Fruit fly (Drosophila melanogaster) whole organism, adult: Measurements from ENCODE around the gene Adgf-A2.

Experiments
- CG11617 ChIP-seq: fragments of 200-800 bp; sonication (Bioruptor generic); optimal IDR thresholded peaks from 2 replicates; lab custom pipeline; 2017; ENCODE audit warnings: mild to moderate bottlenecking, missing biosample characterization, missing genetic modification reagents, missing genetic modification characterization
- CG12768 ChIP-seq: fragments of 200-800 bp; sonication (Bioruptor generic); optimal IDR thresholded peaks from 2 replicates; lab custom pipeline; 2017; ENCODE audit warnings: missing biosample characterization, missing genetic modification characterization, mild to moderate bottlenecking, moderate library complexity, missing genetic modification reagents
- CG14711 ChIP-seq: fragments of 200-800 bp; sonication (Bioruptor generic); optimal IDR thresholded peaks from 2 replicates; lab custom pipeline; 2018; ENCODE audit warnings: missing biosample characterization, mild to moderate bottlenecking, missing genetic modification characterization, moderate library complexity
- CG1620 ChIP-seq: fragments of 200-800 bp; sonication (Bioruptor generic); optimal IDR thresholded peaks from 2 replicates; lab custom pipeline; 2016; ENCODE audit warnings: missing biosample characterization, missing genetic modification characterization
- CG33017 ChIP-seq: fragments of 200-800 bp; sonication (Bioruptor generic); optimal IDR thresholded peaks from 2 replicates; lab custom pipeline; 2018; ENCODE audit warnings: missing biosample characterization, mild to moderate bottlenecking, missing genetic modification characterization, moderate library complexity
- CG5204 ChIP-seq: fragments of 200-800 bp; sonication (Bioruptor generic); optimal IDR thresholded peaks from 2 replicates; lab custom pipeline; 2016; ENCODE audit warnings: missing biosample characterization, missing genetic modification characterization
- CG7045 ChIP-seq: fragments of 200-800 bp; sonication (Bioruptor generic); optimal IDR thresholded peaks from 2 replicates; lab custom pipeline; 2017; ENCODE audit warnings: missing biosample characterization, mild to moderate bottlenecking, missing genetic modification characterization
- CG7101 ChIP-seq: fragments of 200-800 bp; sonication (Bioruptor generic); optimal IDR thresholded peaks from 2 replicates; lab custom pipeline; 2018; ENCODE audit warnings: missing biosample characterization, mild to moderate bottlenecking, missing genetic modification characterization, moderate library complexity
- Clk ChIP-seq: fragments of 200-800 bp; sonication (Bioruptor generic); optimal IDR thresholded peaks from 2 replicates; lab custom pipeline; 2017; ENCODE audit warnings: missing biosample characterization, missing genetic modification characterization
- Crg-1 ChIP-seq: fragments of 200-800 bp; sonication (Bioruptor generic); optimal IDR thresholded peaks from 2 replicates; lab custom pipeline; 2016; ENCODE audit warnings: missing biosample characterization, missing genetic modification characterization
- Hr96 ChIP-seq: fragments of 200-800 bp; sonication (Bioruptor generic); optimal IDR thresholded peaks from 2 replicates; lab custom pipeline; 2016; ENCODE audit warnings: missing biosample characterization, missing genetic modification characterization
- Mnt ChIP-seq: fragments of 200-800 bp; sonication (Bioruptor generic); optimal IDR thresholded peaks from 2 replicates; lab custom pipeline; 2016; ENCODE audit warnings: missing biosample characterization, mild to moderate bottlenecking, missing genetic modification characterization
- bab1 ChIP-seq: fragments of 200-800 bp; sonication (Bioruptor generic); optimal IDR thresholded peaks from 3 replicates; lab custom pipeline; 2019; ENCODE audit warnings: missing biosample characterization, mild to moderate bottlenecking, missing genetic modification characterization, moderate library complexity
- cic ChIP-seq: fragments of 200-800 bp; sonication (Bioruptor generic); optimal IDR thresholded peaks from 2 replicates; lab custom pipeline; 2017; ENCODE audit warnings: missing biosample characterization, mild to moderate bottlenecking, missing genetic modification characterization, moderate library complexity
- cnc ChIP-seq, 2 experiments: fragments of >200 bp; optimal IDR thresholded peaks; 2 replicates each; lab custom pipeline; 2017
- kay ChIP-seq: fragments of 200-800 bp; sonication (Bioruptor generic); peaks from one replicate; lab custom pipeline; 2016; ENCODE audit warnings: missing biosample characterization, missing genetic modification characterization, borderline replicate concordance
- ovo ChIP-seq: fragments of 200-800 bp; sonication (Bioruptor generic); optimal IDR thresholded peaks from 2 replicates; lab custom pipeline; 2016; ENCODE audit warnings: missing biosample characterization, missing genetic modification characterization
- pad ChIP-seq: fragments of 200-800 bp; sonication (Bioruptor generic); optimal IDR thresholded peaks from 3 replicates; lab custom pipeline; 2017; ENCODE audit warnings: missing biosample characterization, missing genetic modification characterization, mild to moderate bottlenecking, moderate library complexity, missing genetic modification reagents
- tj ChIP-seq: fragments of 200-800 bp; sonication (Bioruptor generic); optimal IDR thresholded peaks from 3 replicates; lab custom pipeline; 2017; ENCODE audit warnings: missing biosample characterization, mild to moderate bottlenecking, missing genetic modification characterization, moderate library complexity
- toe ChIP-seq: fragments of 200-800 bp; sonication (Bioruptor generic); optimal IDR thresholded peaks from 2 replicates; lab custom pipeline; 2016; ENCODE audit warnings: missing biosample characterization, missing genetic modification characterization

Gene Adgf-A2

DNA sequence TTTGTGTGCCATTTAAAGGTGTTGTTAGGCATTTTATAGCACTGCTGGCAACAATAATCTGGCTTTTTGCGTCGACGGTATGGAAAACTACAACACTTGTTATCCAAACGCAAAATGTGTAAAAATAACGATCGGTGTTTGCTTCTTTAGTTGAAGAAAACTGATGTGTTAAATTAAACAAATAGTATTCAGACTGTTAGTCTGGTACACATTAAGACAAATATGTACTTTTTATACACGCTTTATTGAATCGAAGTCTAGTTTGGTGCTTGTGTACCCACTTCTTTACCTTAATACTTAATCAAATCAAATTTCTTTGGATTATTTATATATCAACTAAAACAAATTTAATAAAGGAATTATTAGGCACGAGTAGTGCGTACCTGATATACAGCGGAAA lies 27.5 kb upstream of the Adgf-A2 start:
- TF ChIP-seq CG7101 (no peak), pad (GFP tag; lab: Kevin White, UChicago) (no peak), Clk (no peak), Hr96 (no peak), Mnt (GFP tag; lab: Kevin White, UChicago) (no peak), CG1620 (GFP tag; lab: Kevin White, UChicago) (no peak)

DNA sequence AAGACGTTTGTCGTGTGGAACGTTAAGA lies 27.3 kb upstream of the Adgf-A2 start, which contains the start of gene CG42815:
Gene CG42815 (minus strand): TSS at position 20 of the 28 bp plus-strand sequence.
- TF ChIP-seq Mnt (GFP tag; lab: Kevin White, UChicago) (no peak), kay (no peak), CG33017 (tag; lab: Kevin White, UChicago) (no peak), CG12768 (GFP tag; lab: Kevin White, UChicago) (no peak), cnc (optimal IDR thresholded peaks at IDR 0.05; lab: Kevin White, UChicago) (no peak), pad (GFP tag; lab: Kevin White, UChicago) (no peak), CG7045 (GFP tag; lab: Kevin White, UChicago) (no peak), ovo (GFP tag; lab: Kevin White, UChicago) (no peak), CG7101 (no peak), toe (GFP tag; lab: Kevin White, UChicago) (no peak), CG11617 (GFP tag; lab: Kevin White, UChicago) (no peak), bab1 (GFP tag; lab: Kevin White, UChicago) (no peak), CG1620 (GFP tag; lab: Kevin White, UChicago) (no peak), cic (GFP tag; lab: Kevin White, UChicago) (no peak), CG5204 (GFP tag; lab: Kevin White, UChicago) (no peak)

DNA sequence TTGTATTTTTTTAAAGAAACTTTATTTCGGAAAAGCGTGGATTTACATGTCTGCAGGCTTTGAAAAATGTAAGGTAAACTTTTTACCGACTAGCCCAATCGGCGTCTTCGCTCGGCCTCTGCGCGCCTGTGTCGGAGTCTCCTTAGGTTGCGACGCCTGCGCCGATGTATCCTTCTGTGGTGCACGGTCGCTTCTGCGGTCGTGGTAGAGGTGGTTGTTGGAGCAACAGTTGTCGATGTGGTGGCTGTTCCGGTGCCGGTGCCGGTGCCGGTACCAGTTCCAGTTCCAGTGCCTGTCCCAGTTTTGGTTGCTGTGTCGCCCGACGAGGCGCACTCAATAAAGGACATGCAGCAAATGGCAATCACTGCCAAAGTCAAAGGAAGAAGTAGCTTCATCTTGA lies 27.1 kb upstream of the Adgf-A2 start:
- TF ChIP-seq Mnt (GFP tag; lab: Kevin White, UChicago) (no peak), CG7101 (no peak), CG12768 (GFP tag; lab: Kevin White, UChicago) (no peak), cic (GFP tag; lab: Kevin White, UChicago) (no peak), cnc (optimal IDR thresholded peaks at IDR 0.05; lab: Kevin White, UChicago) (no peak), CG14711 (tag; lab: Kevin White, UChicago) (no peak)

DNA sequence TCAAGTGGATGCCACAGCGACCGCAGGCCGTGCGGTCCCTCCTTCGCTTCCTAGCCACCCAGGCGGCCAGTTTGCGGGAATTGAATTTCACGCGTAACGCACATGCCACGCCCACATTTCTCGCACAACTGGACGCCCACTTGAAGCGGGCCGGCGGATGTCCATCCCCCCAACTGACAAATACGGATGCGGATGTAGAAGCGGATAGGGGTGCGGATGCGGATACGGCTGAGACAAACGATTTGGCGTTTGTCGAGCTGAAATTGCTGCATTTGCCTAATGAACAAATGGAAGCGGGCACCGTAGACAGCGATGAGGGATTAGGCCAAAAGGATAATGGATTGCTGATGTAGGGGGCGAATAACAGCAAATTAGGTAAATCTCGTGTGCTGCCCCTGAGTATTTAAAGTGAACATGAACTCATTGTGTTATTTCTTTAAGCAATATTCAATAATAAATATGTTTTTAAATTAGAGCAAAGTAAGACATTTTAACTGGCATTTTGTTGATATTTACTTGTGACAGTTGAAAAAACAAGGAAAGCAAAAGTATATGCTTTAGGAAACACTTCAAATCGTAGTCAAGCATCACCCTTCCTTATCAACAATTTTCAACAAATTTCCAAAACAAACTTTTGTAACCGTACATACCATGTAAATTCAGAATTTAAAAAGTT lies 4.7 kb downstream of the Adgf-A2 start, which contains the start of gene CG32181:
Gene CG32181 (plus strand): TSS at position 626 of the 676 bp plus-strand sequence.
- TF ChIP-seq tj (GFP tag; lab: Kevin White, UChicago) (no peak), bab1 (GFP tag; lab: Kevin White, UChicago) (no peak), cic (GFP tag; lab: Kevin White, UChicago) (no peak), CG12768 (GFP tag; lab: Kevin White, UChicago) (no peak), pad (GFP tag; lab: Kevin White, UChicago) (no peak)

DNA sequence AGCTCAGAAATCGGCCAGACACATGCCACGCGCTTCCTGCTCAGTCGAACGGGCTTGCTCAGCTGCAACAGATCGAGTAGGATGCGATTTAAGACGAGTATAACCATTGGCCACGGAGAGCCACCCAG lies 6.0 kb downstream of the Adgf-A2 start, which contains the start of gene CG32182:
Gene CG32182 (plus strand): TSS at position 29 of the 128 bp plus-strand sequence.
- no peak for TF ChIP-seq cic (GFP tag; lab: Kevin White, UChicago)

DNA sequence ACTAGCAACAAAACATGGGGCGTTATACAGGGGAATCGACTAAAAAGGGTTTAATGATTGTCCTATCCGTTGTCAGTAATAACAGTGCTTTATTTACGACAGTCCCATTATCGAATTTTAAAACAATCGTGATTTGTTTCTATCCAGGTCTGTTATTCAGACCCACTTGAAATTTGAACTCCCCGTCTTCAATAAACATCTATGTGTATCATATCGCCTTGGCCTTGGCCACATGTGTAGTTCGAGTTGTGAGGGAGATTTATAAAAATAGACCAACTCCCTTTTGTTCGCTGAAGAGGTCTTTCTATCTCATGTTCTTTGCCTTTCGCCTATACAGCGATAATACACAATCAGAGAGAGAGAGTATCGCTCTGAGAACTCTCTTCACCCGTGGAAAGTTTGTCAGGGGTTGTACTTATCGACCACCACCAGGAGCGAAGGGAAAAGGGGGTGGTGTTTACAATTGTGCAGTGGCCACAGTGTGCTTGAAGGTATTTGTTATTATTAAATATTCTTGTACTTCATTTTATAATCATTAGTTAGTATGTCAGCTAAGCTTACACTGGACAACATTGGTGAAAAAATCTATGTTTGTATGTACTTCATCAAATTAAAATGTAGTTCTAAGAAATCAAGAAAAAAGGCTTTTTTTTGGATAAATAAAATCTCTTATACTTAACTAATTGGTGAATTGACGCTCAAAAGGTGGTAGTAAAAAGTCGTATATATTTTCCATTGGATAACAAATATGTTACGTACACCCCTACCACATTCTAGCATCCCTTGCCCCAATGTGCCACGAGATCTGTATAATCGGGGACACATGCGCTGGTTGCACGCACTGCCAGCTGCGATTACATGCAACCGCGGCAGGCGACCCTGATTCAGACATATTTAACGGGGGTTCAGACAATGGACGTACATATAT lies 6.5 kb downstream of the Adgf-A2 start:
- peak; percentile 44 for TF ChIP-seq kay
- TF ChIP-seq ovo (GFP tag; lab: Kevin White, UChicago), result no peak

DNA sequence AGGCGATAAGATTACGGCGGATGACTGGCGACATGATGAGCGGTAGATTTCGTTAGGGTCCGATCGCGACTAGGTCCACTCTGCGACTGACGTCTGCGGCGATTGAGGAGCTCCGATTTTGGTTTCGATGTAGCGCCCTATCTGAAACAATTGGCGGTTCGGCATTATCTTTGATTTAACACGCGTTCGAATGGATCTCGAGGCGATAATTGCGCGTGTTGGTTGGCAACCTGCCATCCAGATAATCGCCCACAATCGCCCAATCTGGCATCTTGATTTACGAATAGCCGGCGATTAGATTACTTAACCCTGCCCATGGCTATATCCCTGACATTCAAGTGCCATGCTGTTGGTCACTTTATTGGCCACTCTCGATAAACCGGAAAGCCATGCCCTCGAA lies 9.7 kb downstream of the Adgf-A2 start:
- TF ChIP-seq cnc (optimal IDR thresholded peaks at IDR 0.05; lab: Kevin White, UChicago), result no peak
- peak; percentile 40 for TF ChIP-seq kay
- TF ChIP-seq CG7101, result no peak
- TF ChIP-seq CG5204 (GFP tag; lab: Kevin White, UChicago), result no peak
- no peak for TF ChIP-seq ovo (GFP tag; lab: Kevin White, UChicago)
- TF ChIP-seq Crg-1 (GFP tag; lab: Kevin White, UChicago), result no peak
- TF ChIP-seq Mnt (GFP tag; lab: Kevin White, UChicago), result peak; percentile 41
- no peak for TF ChIP-seq CG11617 (GFP tag; lab: Kevin White, UChicago)
- TF ChIP-seq CG33017 (tag; lab: Kevin White, UChicago), result no peak
- no peak for TF ChIP-seq tj (GFP tag; lab: Kevin White, UChicago)
- no peak for TF ChIP-seq pad (GFP tag; lab: Kevin White, UChicago)
- no peak for TF ChIP-seq CG1620 (GFP tag; lab: Kevin White, UChicago)
- no peak for TF ChIP-seq CG14711 (tag; lab: Kevin White, UChicago)
- peak; percentile 67 for TF ChIP-seq cic (GFP tag; lab: Kevin White, UChicago)
- TF ChIP-seq Clk, result no peak
- peak; percentile 24 for TF ChIP-seq CG12768 (GFP tag; lab: Kevin White, UChicago)
- TF ChIP-seq CG7045 (GFP tag; lab: Kevin White, UChicago), result no peak
- no peak for TF ChIP-seq toe (GFP tag; lab: Kevin White, UChicago)
